Fruit fly (Drosophila melanogaster): Measurements from ENCODE around the gene Madm.
A peak's percentile ranks its signal among the peaks of the same experiment; 100 is the strongest.

The Madm gene

dm6 chr3R:5789025-5789953 lies 47.0 kb downstream of the Madm start, which contains the start of the genes Hat1 and Rpn5 (continued):
- TF ChIP-seq ham (GFP tag; IDR thresholded peaks at IDR 0.05) (0 out of 2 replicates have a peak, but pooled peaks have one; percentile 33), jing (GFP tag; optimal IDR thresholded peaks at IDR 0.05) (peak; percentile 65), Opbp (GFP tag; IDR thresholded peaks at IDR 0.05; ENCODE audit: partially characterized antibody) (peak; percentile 98), Ets97D (GFP tag; optimal IDR thresholded peaks at IDR 0.05) (peak; percentile 87), Eip74EF (GFP tag; optimal IDR thresholded peaks at IDR 0.05) (peak in 1 of 2 experiments; percentile 4), sob (GFP tag; IDR thresholded peaks at IDR 0.05) (peak; percentile 74), gsb-n (tag; optimal IDR thresholded peaks at IDR 0.05) (peak; percentile 47), CG1603 (tag; optimal IDR thresholded peaks at IDR 0.05) (peak; percentile 65), Chrac-16 (GFP tag; optimal IDR thresholded peaks at IDR 0.05) (peak; percentile 80), NC2α (GFP tag; optimal IDR thresholded peaks at IDR 0.05) (peak; percentile 77), fd102C (GFP tag; optimal IDR thresholded peaks at IDR 0.05) (no peak), lola (GFP tag; optimal IDR thresholded peaks at IDR 0.05) (peak in 1 of 3 experiments; percentile 81), CG14860 (GFP tag; IDR thresholded peaks at IDR 0.05; ENCODE audit: partially characterized antibody) (peak; percentile 68; the same call in 2 of the 3 replicates), D (optimal IDR thresholded peaks at IDR 0.05) (no peak), D (GFP tag; optimal IDR thresholded peaks at IDR 0.05) (peak; percentile 72), Ravus (GFP tag; IDR thresholded peaks at IDR 0.05) (0 out of 2 replicates have a peak, but pooled peaks have one; percentile 5), ftz-f1 (GFP tag; optimal IDR thresholded peaks at IDR 0.05) (peak; percentile 4), trh (GFP tag; optimal IDR thresholded peaks at IDR 0.05) (peak; percentile 77), CG12299 (tag; optimal IDR thresholded peaks at IDR 0.05) (peak; percentile 26), HLH54F (GFP tag; optimal IDR thresholded peaks at IDR 0.05) (peak; percentile 94), CG15479 (GFP tag; optimal IDR thresholded peaks at IDR 0.05) (peak; percentile 41), dysf (GFP tag; IDR thresholded peaks at IDR 0.05) (peak; percentile 72; the same call in 2 of the 3 replicates), CG4730 (GFP tag; IDR thresholded peaks at IDR 0.05) (peak; percentile 4; the same call in 1 of the 2 replicates), CG4282 (GFP tag; optimal IDR thresholded peaks at IDR 0.05) (peak; percentile 91), CG4617 (GFP tag; optimal IDR thresholded peaks at IDR 0.05; ENCODE audit: borderline replicate concordance) (peak; percentile 76), Antp (GFP tag; optimal IDR thresholded peaks at IDR 0.05) (peak; percentile 91), hbn (GFP tag; IDR thresholded peaks at IDR 0.05; ENCODE audit: partially characterized antibody) (peak; percentile 71), cwo (GFP tag; optimal IDR thresholded peaks at IDR 0.05) (peak; percentile 62), pzg (GFP tag; optimal IDR thresholded peaks at IDR 0.05) (peak; percentile 58), CG13296 (GFP tag; optimal IDR thresholded peaks at IDR 0.05) (peak; percentile 52), Stat92E (GFP tag; optimal IDR thresholded peaks at IDR 0.05) (peak in 1 of 3 experiments; percentile 25), Bdp1 (GFP tag; optimal IDR thresholded peaks at IDR 0.05) (peak; percentile 83), pb (GFP tag; optimal IDR thresholded peaks at IDR 0.05) (peak; percentile 78), CG15011 (GFP tag; optimal IDR thresholded peaks at IDR 0.05) (peak; percentile 58), CG10267 (tag; optimal IDR thresholded peaks at IDR 0.05) (peak; percentile 97), oc (tag; optimal IDR thresholded peaks at IDR 0.05) (peak; percentile 0), kni (GFP tag; optimal IDR thresholded peaks at IDR 0.05) (no peak), psq (GFP tag; optimal IDR thresholded peaks at IDR 0.05) (peak; percentile 49), Hey (tag; optimal IDR thresholded peaks at IDR 0.05) (peak; percentile 21), Dbx (GFP tag; IDR thresholded peaks at IDR 0.05) (peak; percentile 79; the same call in 2 of the 3 replicates), CG8944 (GFP tag; optimal IDR thresholded peaks at IDR 0.05) (peak; percentile 85), CG9817 (tag; optimal IDR thresholded peaks at IDR 0.05) (peak; percentile 76), C15 (GFP tag; IDR thresholded peaks at IDR 0.05) (no peak), chm (GFP tag; IDR thresholded peaks at IDR 0.05) (peak; percentile 59; the same call in 1 of the 2 replicates), Ssrp (tag; optimal IDR thresholded peaks at IDR 0.05) (peak; percentile 74), pan (optimal IDR thresholded peaks at IDR 0.05) (no peak), pan (GFP tag; optimal IDR thresholded peaks at IDR 0.05 in 1 of 2, IDR thresholded peaks at IDR 0.05 in 1 of 2) (peak in 1 of 2 experiments; percentile 31)

Data from whole organism, embryonic.